Worm (Caenorhabditis elegans) whole organism, L3 larva: ENCODE data around the gene F19H6.5.

Source experiments
- ama-1 ChIP-seq: fragments of 150-350 bp; optimal IDR thresholded peaks from 2 replicates; lab custom pipeline; 2018
- ceh-16 ChIP-seq: sonication (generic microtip); optimal IDR thresholded peaks from 2 replicates; lab custom pipeline; 2017; ENCODE audit warnings: missing biosample characterization, missing genetic modification characterization
- ceh-82 ChIP-seq: fragments of 150-350 bp; optimal IDR thresholded peaks from 2 replicates; lab custom pipeline; 2014; ENCODE audit warnings: missing biosample characterization, missing genetic modification characterization
- egl-27 ChIP-seq: sonication (generic microtip); optimal IDR thresholded peaks from 4 replicates; lab custom pipeline; 2017; ENCODE audit warnings: missing biosample characterization, missing genetic modification reagents, missing genetic modification characterization
- mdl-1 ChIP-seq: fragments of 150-350 bp; optimal IDR thresholded peaks from 2 replicates; lab custom pipeline; 2014; ENCODE audit warnings: missing biosample characterization, missing genetic modification characterization
- nfya-1 ChIP-seq: sonication (generic microtip); optimal IDR thresholded peaks from 2 replicates; lab custom pipeline; 2017; ENCODE audit warnings: missing genetic modification characterization, mild to moderate bottlenecking, missing compliant biosample characterization, antibody characterized with exemption, moderate library complexity; ENCODE audit not compliant: insufficient read depth
- nhr-237 ChIP-seq: fragments of 150-350 bp; optimal IDR thresholded peaks from 2 replicates; lab custom pipeline; 2014; ENCODE audit warnings: missing biosample characterization, missing genetic modification characterization
- nhr-76 ChIP-seq: fragments of 150-350 bp; sonication (generic microtip); optimal IDR thresholded peaks from 5 replicates; lab custom pipeline; 2014; ENCODE audit warnings: missing biosample characterization, missing genetic modification characterization
- unc-39 ChIP-seq: sonication (generic microtip); optimal IDR thresholded peaks from 4 replicates; lab custom pipeline; 2017; ENCODE audit warnings: missing biosample characterization, missing genetic modification characterization
- ztf-4 ChIP-seq: fragments of 150-350 bp; optimal IDR thresholded peaks from 2 replicates; lab custom pipeline; 2014; ENCODE audit warnings: missing biosample characterization, missing genetic modification characterization

DNA sequence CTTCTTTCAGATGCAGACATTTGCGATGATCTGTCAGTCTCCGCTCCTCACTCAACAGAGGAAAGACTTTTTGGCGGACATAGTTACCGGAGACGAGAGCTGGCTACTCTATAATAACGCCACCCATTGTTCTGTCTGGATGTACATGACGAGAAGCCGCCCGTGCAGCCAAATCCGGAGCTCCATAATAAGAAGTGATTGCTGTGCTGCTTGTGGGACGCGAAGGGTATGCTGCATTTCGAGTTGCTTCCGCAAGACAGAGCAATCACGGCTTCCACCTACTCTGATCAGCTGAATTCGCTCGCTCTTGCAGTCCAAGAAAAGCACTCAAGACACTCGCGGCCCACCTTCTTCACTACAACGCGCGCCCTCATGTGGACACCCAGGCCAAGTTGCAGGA lies 50.9 kb downstream of the F19H6.5 start:
- TF ChIP-seq ceh-16 (tag; lab: Kevin White, UChicago) (no peak), ceh-82 (tag; lab: Kevin White, UChicago) (no peak), ama-1 (lab: Kevin White, UChicago) (no peak), ztf-4 (tag; lab: Kevin White, UChicago) (no peak), nhr-237 (no peak), mdl-1 (tag; lab: Kevin White, UChicago) (no peak), nfya-1 (no peak), unc-39 (tag; lab: Kevin White, UChicago) (no peak), nhr-76 (no peak), egl-27 (no peak)
